Worm (Caenorhabditis elegans): ENCODE results near the gene C28A5.2.

C28A5.2 gene

DNA sequence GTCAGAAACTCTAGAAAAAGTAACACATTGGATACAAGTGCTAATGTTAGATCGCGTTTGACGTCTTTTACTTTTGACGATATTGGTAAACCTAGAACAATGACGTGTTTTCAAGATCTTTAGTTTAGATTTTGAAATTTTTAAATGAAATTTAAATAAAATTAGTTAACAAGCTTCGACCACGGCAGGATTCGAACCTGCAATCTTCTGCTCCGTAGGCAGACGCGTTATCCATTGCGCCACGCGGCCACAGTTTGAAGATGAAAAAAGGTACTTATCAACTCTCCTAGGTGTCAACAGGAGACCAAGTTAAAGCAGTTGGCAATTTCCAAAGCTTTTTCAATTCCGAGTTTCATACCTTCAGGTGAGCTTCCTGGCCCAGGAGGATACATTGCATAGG is 10.0 kb upstream of the C28A5.2 start (continued):
- TF ChIP-seq zfp-3 (GFP tag; conservative IDR thresholded peaks at IDR 0.05) = no peak
- peak; percentile 12 for TF ChIP-seq nhr-48 (tag; optimal IDR thresholded peaks at IDR 0.05)
- TF ChIP-seq mdt-29 (GFP tag; IDR thresholded peaks at IDR 0.05) = 0 out of 2 replicates have a peak, but pooled peaks have one; percentile 7
- no peak for TF ChIP-seq nhr-25 (tag; optimal IDR thresholded peaks at IDR 0.05; ENCODE audit: borderline replicate concordance, insufficient read depth)
- TF ChIP-seq F49E8.2 (tag; optimal IDR thresholded peaks at IDR 0.05; ENCODE audit: borderline replicate concordance) = peak; percentile 48
- no peak for TF ChIP-seq hmg-1.1 (GFP tag; IDR thresholded peaks at IDR 0.05)
- no peak for TF ChIP-seq duxl-1 (tag; optimal IDR thresholded peaks at IDR 0.05; ENCODE audit: poor library complexity)
- peak; percentile 71 for TF ChIP-seq arid-1 (GFP tag; conservative IDR thresholded peaks at IDR 0.05)
- TF ChIP-seq F26F4.8 (GFP tag; conservative IDR thresholded peaks at IDR 0.05) = 0 out of 2 replicates have a peak, but pooled peaks have one; percentile 28
- no peak for TF ChIP-seq lin-15B (tag; optimal IDR thresholded peaks at IDR 0.05)
- TF ChIP-seq ztf-7 (tag; optimal IDR thresholded peaks at IDR 0.05) = no peak
- 0 out of 2 replicates have a peak, but pooled peaks have one; percentile 60 for TF ChIP-seq dmd-8 (GFP tag; IDR thresholded peaks at IDR 0.05)
- no peak for TF ChIP-seq ama-1 (optimal IDR thresholded peaks at IDR 0.05)
- no peak for TF ChIP-seq nhr-237 (tag; optimal IDR thresholded peaks at IDR 0.05)
- no peak for TF ChIP-seq hif-1 (tag; optimal IDR thresholded peaks at IDR 0.05)
- 0 out of 2 replicates have a peak, but pooled peaks have one; percentile 70 for TF ChIP-seq D1046.2 (GFP tag; IDR thresholded peaks at IDR 0.05)
- no peak for TF ChIP-seq nhr-11 (tag; optimal IDR thresholded peaks at IDR 0.05)
- no peak for TF ChIP-seq jun-1 (tag; optimal IDR thresholded peaks at IDR 0.05)
- TF ChIP-seq sdz-12 (GFP tag; optimal IDR thresholded peaks at IDR 0.05) = no peak
- TF ChIP-seq tra-1 (GFP tag; IDR thresholded peaks at IDR 0.05) = no peak
- TF ChIP-seq Y105C5A.15 (GFP tag; IDR thresholded peaks at IDR 0.05) = no peak
- TF ChIP-seq ceh-44 (GFP tag; IDR thresholded peaks at IDR 0.05) = no peak
- TF ChIP-seq php-3 (GFP tag; IDR thresholded peaks at IDR 0.05) = 0 out of 2 replicates have a peak, but pooled peaks have one; percentile 21
- TF ChIP-seq ceh-32 (tag; optimal IDR thresholded peaks at IDR 0.05; ENCODE audit: poor library complexity) = no peak
- TF ChIP-seq lim-7 (GFP tag; IDR thresholded peaks at IDR 0.05) = peak; percentile 61; the same call in 1 of the 2 replicates
- no peak for TF ChIP-seq ceh-28 (tag; optimal IDR thresholded peaks at IDR 0.05)
- 0 out of 4 replicates have a peak, but pooled peaks have one; percentile 6 to 28 for TF ChIP-seq madf-5 (GFP tag; IDR thresholded peaks at IDR 0.05)
- TF ChIP-seq F37D6.2 (tag; optimal IDR thresholded peaks at IDR 0.05) = no peak
- TF ChIP-seq egl-43 (GFP tag; IDR thresholded peaks at IDR 0.05) = 0 out of 2 replicates have a peak, but pooled peaks have one; percentile 41
- TF ChIP-seq egl-27 (tag; optimal IDR thresholded peaks at IDR 0.05) = no peak
- 0 out of 2 replicates have a peak, but pooled peaks have one; percentile 53 for TF ChIP-seq snpc-1.2 (GFP tag; IDR thresholded peaks at IDR 0.05)
- TF ChIP-seq unc-39 (tag; optimal IDR thresholded peaks at IDR 0.05) = no peak
- TF ChIP-seq unc-130 (GFP tag; optimal IDR thresholded peaks at IDR 0.05) = peak; percentile 51
- TF ChIP-seq skn-1 (tag; optimal IDR thresholded peaks at IDR 0.05) = no peak
- no peak for TF ChIP-seq daf-8 (GFP tag; IDR thresholded peaks at IDR 0.05)
- TF ChIP-seq T20F7.1 (GFP tag; optimal IDR thresholded peaks at IDR 0.05) = no peak
- no peak for TF ChIP-seq rbr-2 (tag; optimal IDR thresholded peaks at IDR 0.05)
- peak in 1 of 2 experiments; percentile 64 for TF ChIP-seq daf-16 (GFP tag; optimal IDR thresholded peaks at IDR 0.05)
- no peak for TF ChIP-seq daf-16 (tag; optimal IDR thresholded peaks at IDR 0.05)
- peak; percentile 10 for TF ChIP-seq mes-2 (tag; optimal IDR thresholded peaks at IDR 0.05; ENCODE audit: poor library complexity, severe bottlenecking)
- no peak for TF ChIP-seq zip-11 (GFP tag; IDR thresholded peaks at IDR 0.05)
- no peak for TF ChIP-seq ceh-20 (GFP tag; IDR thresholded peaks at IDR 0.05)
- TF ChIP-seq mxl-3 (GFP tag; optimal IDR thresholded peaks at IDR 0.05) = no peak
- TF ChIP-seq ZK546.5 (tag; optimal IDR thresholded peaks at IDR 0.05) = no peak
- TF ChIP-seq zfp-2 (tag; optimal IDR thresholded peaks at IDR 0.05) = no peak
- no peak for TF ChIP-seq ztf-11 (tag; optimal IDR thresholded peaks at IDR 0.05)
- TF ChIP-seq dmd-6 (GFP tag; IDR thresholded peaks at IDR 0.05) = peak; percentile 32; the same call in 1 of the 2 replicates
- TF ChIP-seq hlh-11 (tag; optimal IDR thresholded peaks at IDR 0.05) = no peak
- TF ChIP-seq nhr-102 (tag; optimal IDR thresholded peaks at IDR 0.05) = peak; percentile 26
- no peak for TF ChIP-seq spr-3 (GFP tag; optimal IDR thresholded peaks at IDR 0.05)
- TF ChIP-seq lin-38 (GFP tag; IDR thresholded peaks at IDR 0.05) = peak; percentile 63
